Fruit fly (Drosophila melanogaster) whole organism, wandering third instar larva: Measurements from ENCODE around the gene CG14309.

Experiments
- Jra ChIP-seq: sonication (Bioruptor generic); optimal IDR thresholded peaks from 2 replicates; lab custom pipeline; 2016; ENCODE audit warnings: missing biosample characterization, missing genetic modification characterization
- woc ChIP-seq: sonication (Bioruptor generic); optimal IDR thresholded peaks from 2 replicates; lab custom pipeline; 2016; ENCODE audit warnings: missing biosample characterization, mild to moderate bottlenecking, missing genetic modification characterization

CG14309 gene

dm6 chr3R:18338493-18338892 lies 46.4 kb downstream of the CG14309 start:
- TF ChIP-seq Jra (GFP tag; lab: Kevin White, UChicago) (no peak), woc (GFP tag; lab: Kevin White, UChicago) (no peak)
